Fruit fly (Drosophila melanogaster) whole organism, pupa: ENCODE results near the gene CG11983.

Source experiments
- CG17806 ChIP-seq: fragments of 200-800 bp; sonication (Bioruptor generic); optimal IDR thresholded peaks from 2 replicates; lab custom pipeline; 2018; ENCODE audit warnings: missing biosample characterization, mild to moderate bottlenecking, missing genetic modification characterization, moderate library complexity
- fd96Ca ChIP-seq: fragments of 200-800 bp; sonication (Bioruptor generic); IDR thresholded peaks from 3 replicates; pipeline ENCODE4 v1.3.6; 2022; ENCODE audit warnings: missing biosample characterization, missing genetic modification characterization

- TF ChIP-seq fd96Ca (GFP tag; lab: Robert Waterston, UW) (no peak), CG17806 (tag; lab: Kevin White, UChicago) (peak; percentile 55)
Observed at dm6 chr3R:9047561-9048465, 39.7 kb downstream of the CG11983 start, which contains the start of gene Rel.
